Fruit fly (Drosophila melanogaster) whole organism: ENCODE results near the gene Ice2.

Source experiments
- CG8478 ChIP-seq: fragments of >200 bp; optimal IDR thresholded peaks from 2 replicates; lab custom pipeline; 2018; ENCODE audit warnings: inconsistent platforms
- Dll ChIP-seq: fragments of >200 bp; optimal IDR thresholded peaks from 2 replicates; lab custom pipeline; 2017
- EcR ChIP-seq, 2 experiments: fragments of >200 bp; optimal IDR thresholded peaks; 2 replicates each; lab custom pipeline; 2017; ENCODE audit warnings: missing biosample characterization in 2 of 2, missing genetic modification characterization in 2 of 2, missing genetic modification reagents in 2 of 2
- pan ChIP-seq: fragments of >200 bp; optimal IDR thresholded peaks from 2 replicates; lab custom pipeline; 2017
- psq ChIP-seq: fragments of >200 bp; optimal IDR thresholded peaks from 2 replicates; lab custom pipeline; 2017
- usp ChIP-seq: fragments of >200 bp; optimal IDR thresholded peaks from 2 replicates; lab custom pipeline; 2017; ENCODE audit warnings: missing biosample characterization, missing genetic modification characterization, mixed read lengths

The Ice2 gene

DNA sequence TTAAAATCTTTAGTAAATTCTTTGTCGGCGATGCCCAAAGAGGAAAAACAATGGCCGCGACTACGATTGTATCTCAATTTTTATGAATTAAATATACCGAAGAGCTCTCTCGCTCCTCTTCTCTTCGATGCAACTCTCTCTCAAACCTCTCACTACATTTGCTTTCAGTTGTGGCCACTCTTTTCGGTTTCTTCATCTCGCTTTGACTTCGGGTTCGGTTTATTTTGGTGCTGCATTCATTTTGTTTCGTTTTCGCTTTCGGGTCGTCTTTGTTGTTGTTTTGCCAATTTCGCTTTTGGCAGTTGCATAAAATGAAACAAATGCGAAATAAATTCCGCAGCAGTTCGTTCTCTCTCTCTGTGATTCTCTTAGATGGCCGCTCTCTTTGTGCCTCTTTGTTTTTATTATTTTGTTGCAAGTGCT, 22.9 kb downstream of the Ice2 start:
- TF ChIP-seq Dll (no peak), EcR (GFP tag; optimal IDR thresholded peaks at IDR 0.05; lab: Kevin White, UChicago) (no peak)

DNA sequence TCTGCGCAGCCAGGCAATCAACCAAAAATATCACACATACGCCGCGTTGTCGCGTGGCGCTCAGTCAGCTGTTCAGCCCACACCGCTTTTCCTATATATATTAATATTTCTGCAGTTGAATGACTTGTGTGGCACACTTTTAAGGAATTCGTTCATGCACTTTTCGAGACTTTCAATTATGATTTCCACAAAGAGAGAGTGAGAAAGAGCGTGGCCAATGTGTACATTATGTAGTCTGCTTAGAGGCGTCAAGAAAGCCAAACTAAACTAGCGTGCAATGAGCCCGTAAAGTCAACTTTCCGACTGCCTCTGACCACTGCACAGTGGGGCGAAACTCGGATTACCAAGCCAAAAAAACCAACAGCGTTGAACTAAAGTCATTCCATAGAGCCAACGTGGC, 24.1 kb downstream of the Ice2 start:
- TF ChIP-seq pan (lab: Kevin White, UChicago) = no peak
- no peak for TF ChIP-seq psq (lab: Kevin White, UChicago)
- no peak for TF ChIP-seq Dll
- TF ChIP-seq EcR (GFP tag; optimal IDR thresholded peaks at IDR 0.05; lab: Kevin White, UChicago) = no peak
- no peak for TF ChIP-seq usp (GFP tag; lab: Kevin White, UChicago)
- TF ChIP-seq CG8478 (lab: Kevin White, UChicago) = no peak

DNA sequence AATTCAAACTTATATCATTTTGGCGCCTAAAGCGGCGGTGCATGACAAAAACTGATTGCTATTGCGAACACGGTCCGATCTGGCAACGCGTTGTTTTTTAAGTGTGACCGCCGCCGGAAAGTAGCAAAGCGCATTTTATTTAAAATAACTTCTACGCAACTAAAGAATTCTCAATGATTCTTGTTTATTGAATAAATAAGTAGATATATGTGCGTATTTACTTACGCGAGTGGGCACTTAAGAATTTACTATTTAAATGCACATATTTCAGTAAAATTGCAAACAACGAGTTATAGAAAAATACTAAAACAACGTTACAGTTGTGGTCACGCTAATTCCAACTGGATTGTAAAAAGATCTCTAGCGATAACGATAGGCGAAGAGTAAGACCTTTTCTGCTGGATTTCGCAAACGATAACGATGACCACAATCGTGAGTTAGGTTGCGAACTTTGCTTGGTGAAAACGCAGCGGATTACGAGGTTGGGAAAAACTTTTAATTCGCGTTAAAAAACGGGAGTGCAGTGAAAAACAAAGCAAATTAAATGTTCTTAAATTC, 26.0 kb downstream of the Ice2 start:
- no peak for TF ChIP-seq usp (GFP tag; lab: Kevin White, UChicago)
- no peak for TF ChIP-seq pan (lab: Kevin White, UChicago)
- TF ChIP-seq psq (lab: Kevin White, UChicago) = no peak
- TF ChIP-seq CG8478 (lab: Kevin White, UChicago) = no peak
- no peak for TF ChIP-seq EcR (GFP tag; optimal IDR thresholded peaks at IDR 0.05; lab: Kevin White, UChicago)
- TF ChIP-seq Dll = no peak

DNA sequence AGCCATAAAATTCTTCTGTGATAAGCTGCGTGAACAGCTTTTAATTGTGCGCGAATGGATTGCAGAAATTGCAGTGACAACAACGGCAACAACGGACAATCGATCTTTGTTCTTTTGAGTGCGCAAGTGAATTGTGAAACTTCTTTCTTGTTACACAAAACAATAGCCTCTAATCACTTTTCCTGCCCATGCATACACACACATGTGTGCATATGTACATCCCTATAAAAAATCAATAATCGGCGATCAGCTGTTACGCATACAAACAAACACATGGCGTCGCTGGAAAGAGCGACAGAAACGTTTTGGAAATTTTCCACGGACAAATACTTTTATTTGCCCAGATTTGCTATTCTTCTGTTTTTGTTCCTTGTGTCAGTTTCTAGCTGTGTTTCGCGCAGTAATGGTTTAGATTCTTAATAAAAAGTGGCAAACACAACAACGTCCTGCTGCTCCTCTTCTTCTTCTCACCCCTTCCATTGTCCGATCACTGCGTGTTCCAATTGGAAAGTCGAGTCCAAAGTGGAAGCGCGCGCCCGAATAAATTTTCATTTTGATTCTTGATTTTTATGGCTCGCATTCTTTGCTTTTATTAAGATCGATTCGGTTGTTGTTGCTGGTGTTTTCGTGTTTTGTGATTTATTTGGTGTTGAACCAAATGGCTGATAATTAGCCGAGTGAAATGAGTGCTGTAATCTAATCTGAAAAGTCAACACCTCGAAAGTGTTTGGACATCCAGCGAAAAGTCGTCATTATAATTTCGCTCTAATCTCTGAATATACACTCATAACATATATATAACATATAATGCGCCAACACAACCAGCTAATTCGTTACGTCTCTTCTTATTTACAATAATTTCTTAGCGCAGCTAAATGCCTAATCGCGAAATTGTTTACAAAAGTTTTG, 26.8 kb downstream of the Ice2 start:
- TF ChIP-seq usp (GFP tag; lab: Kevin White, UChicago) = no peak
- no peak for TF ChIP-seq pan (lab: Kevin White, UChicago)
- no peak for TF ChIP-seq EcR (GFP tag; optimal IDR thresholded peaks at IDR 0.05; lab: Kevin White, UChicago)

DNA sequence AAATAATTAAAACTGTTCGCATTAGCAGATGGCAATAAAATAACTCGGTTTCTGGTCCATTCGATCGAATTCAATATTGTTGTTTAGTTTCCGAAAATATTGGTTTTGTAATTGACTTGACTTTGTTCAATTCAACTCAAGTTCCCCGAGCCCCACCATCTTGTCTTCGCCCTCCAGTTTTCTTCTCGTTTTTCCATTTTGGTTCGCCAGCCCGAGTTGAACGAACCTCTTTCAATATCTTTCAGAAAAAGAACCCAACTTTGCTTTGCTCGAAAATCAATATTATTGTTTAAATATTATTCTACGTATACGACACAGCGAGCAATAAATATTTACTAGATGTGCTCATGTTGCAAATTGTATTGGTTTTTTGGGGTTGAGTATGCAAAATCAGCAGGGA, 28.6 kb downstream of the Ice2 start:
- TF ChIP-seq EcR (GFP tag; optimal IDR thresholded peaks at IDR 0.05; lab: Kevin White, UChicago) = no peak
- no peak for TF ChIP-seq CG8478 (lab: Kevin White, UChicago)
- TF ChIP-seq pan (lab: Kevin White, UChicago) = no peak
- TF ChIP-seq psq (lab: Kevin White, UChicago) = no peak
- TF ChIP-seq Dll = no peak
- TF ChIP-seq usp (GFP tag; lab: Kevin White, UChicago) = no peak

DNA sequence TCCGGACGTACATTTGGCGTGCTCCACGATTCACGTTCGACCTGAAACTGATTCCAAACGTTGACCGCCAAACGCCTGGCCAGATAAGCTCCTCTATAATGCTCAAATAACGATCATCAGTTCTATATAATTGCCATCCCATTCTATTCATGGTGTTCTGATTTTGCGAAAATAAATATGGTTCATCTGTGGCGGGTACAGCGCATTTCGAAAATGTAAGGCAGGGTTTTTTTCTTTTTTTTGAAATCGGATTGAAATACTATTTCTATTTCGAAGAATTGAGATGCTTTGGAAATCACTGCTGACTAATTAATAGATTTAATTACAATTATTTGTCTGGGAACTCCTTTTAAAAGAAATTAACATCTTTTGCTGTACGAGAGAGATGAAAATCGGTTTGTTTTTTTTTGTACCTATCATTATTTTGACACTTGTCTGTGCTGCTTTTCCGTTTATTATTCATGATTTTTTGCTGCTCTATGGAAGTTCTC, 31.1 kb downstream of the Ice2 start, which contains the start of gene cDIP:
Gene cDIP (minus strand): TSS at position 51 of the 491 bp plus-strand sequence.
- TF ChIP-seq psq (lab: Kevin White, UChicago) = no peak
- TF ChIP-seq CG8478 (lab: Kevin White, UChicago) = no peak
- no peak for TF ChIP-seq usp (GFP tag; lab: Kevin White, UChicago)
- no peak for TF ChIP-seq pan (lab: Kevin White, UChicago)
- TF ChIP-seq Dll = no peak
- no peak for TF ChIP-seq EcR (GFP tag; optimal IDR thresholded peaks at IDR 0.05; lab: Kevin White, UChicago)

DNA sequence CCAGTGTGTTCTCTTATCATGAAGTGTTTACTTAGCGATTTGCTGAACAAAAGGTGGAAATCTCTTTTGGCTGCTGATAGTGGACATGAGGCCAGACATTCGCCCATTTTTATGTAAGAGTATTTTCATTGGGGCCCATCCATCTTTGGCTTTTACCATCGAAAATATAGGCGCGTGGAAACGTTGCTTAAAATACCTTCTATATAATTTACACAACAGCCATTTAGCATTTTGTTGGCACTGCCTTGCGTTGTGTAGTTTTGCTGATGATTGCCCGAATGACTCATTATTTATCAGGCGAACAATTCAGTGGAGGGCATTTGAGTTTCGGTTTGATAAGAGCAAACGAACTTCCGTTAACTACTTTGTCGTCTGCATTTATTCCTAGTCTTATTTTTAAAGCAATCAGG, 31.6 kb downstream of the Ice2 start:
- no peak for TF ChIP-seq Dll

DNA sequence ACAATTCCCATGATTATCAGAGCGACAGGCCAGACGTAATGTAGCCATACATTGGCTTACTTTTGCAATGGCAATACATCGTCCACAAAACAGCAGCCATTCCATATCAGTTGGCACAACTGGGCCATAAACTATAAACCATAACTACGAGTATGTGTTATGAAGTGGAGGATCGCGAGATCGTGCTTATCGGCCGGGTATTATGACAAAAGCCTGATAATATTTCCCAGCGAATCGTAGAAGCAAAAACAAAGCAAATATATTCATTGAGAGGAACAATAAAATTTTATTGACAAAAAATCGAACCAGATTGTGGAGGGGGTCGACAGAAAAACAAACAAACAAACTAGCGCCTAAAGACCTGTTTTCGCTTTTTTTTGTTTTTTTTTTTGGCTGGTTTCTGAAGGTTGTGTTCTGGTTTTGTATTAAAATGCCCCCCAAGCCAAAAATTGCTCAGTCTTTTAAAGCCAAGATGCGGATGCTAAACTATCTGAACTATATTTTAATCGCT, 33.4 kb downstream of the Ice2 start, which contains the start of gene CG5810:
Gene CG5810 (plus strand): TSS at position 461 of the 511 bp plus-strand sequence.
- no peak for TF ChIP-seq Dll
- no peak for TF ChIP-seq usp (GFP tag; lab: Kevin White, UChicago)
- TF ChIP-seq pan (lab: Kevin White, UChicago) = no peak
- TF ChIP-seq EcR (GFP tag; optimal IDR thresholded peaks at IDR 0.05; lab: Kevin White, UChicago) = no peak
- no peak for TF ChIP-seq CG8478 (lab: Kevin White, UChicago)
- TF ChIP-seq psq (lab: Kevin White, UChicago) = no peak

DNA sequence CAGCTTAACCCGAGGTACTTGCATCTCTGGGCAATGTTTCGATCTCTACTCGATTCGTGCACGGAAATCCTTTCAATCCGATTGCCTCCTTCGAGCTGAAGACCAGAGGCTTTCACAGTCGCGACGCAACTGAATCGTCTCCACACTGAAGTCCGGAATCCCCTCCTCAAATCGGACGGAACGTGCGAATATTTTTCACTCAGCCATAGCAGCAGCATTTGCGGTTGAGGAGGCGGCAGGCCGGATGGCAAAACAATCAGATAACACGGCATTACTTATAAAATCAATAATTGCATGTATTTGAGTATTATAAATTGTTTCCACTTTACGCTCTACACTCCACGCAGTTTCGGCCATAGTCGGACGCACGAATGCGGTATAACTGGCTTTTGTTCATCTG, 38.1 kb downstream of the Ice2 start, which contains the start of gene Snmp1:
Gene Snmp1 (minus strand): TSS at position 101 of the 400 bp plus-strand sequence.
- TF ChIP-seq CG8478 (lab: Kevin White, UChicago) (no peak), Dll (no peak), pan (lab: Kevin White, UChicago) (no peak), usp (GFP tag; lab: Kevin White, UChicago) (no peak), psq (lab: Kevin White, UChicago) (no peak), EcR (GFP tag; optimal IDR thresholded peaks at IDR 0.05; lab: Kevin White, UChicago) (no peak)

DNA sequence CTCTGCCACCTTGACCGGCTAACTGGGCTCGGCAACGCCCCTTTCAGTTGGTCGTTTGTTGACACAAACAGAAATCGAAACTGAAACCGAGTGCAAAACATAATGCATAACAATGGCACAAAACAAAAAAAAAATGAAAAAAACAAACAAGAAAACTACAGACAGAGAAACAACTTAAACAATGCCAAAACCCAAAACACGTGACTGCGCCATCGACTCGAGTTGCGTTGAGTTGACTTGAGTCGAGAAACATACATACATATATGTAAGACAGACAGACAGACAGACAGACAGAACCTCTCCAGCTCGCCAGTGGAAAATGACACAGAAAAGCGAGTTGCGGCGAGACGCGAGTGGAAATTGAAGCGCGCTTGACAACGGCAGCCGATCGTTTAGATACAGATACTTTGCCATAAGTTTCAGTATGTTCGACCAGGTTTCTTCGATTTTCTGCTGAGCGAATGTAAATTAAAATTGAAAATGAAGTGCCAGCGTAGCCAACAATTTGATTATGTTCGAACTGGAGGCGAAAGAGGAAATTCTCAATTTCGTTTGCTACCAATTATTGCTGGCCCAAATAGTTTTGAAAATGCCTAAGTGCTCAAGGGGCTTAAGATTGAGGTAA, 39.6 kb downstream of the Ice2 start:
- TF ChIP-seq CG8478 (lab: Kevin White, UChicago) = no peak
- TF ChIP-seq usp (GFP tag; lab: Kevin White, UChicago) = no peak
- no peak for TF ChIP-seq pan (lab: Kevin White, UChicago)
- TF ChIP-seq Dll = no peak
- no peak for TF ChIP-seq psq (lab: Kevin White, UChicago)
- no peak for TF ChIP-seq EcR (GFP tag; optimal IDR thresholded peaks at IDR 0.05; lab: Kevin White, UChicago)

DNA sequence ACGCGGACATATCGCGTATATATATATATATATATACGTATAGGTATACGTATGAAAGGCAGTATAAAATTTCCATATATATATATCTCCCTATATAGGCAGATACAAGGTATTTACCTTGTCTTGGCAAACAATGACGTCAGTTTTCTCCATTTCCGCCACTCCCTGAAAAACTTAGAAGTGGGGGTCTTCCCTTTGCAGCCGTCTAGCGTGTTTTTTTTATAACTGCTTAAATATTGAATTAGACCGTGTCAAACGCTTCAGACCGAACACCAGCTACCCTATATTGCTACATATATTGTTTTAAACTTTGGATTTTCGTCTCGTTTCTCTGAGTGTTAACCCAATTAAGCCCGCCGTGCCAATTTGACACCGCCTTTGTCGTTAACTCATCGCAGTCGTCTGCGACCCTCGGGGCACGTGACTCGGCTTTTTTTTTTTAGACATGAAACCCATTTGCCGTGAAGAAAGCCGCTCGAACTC, 46.7 kb downstream of the Ice2 start:
- TF ChIP-seq usp (GFP tag; lab: Kevin White, UChicago) (no peak), EcR (GFP tag; optimal IDR thresholded peaks at IDR 0.05; lab: Kevin White, UChicago) (no peak), CG8478 (lab: Kevin White, UChicago) (no peak), Dll (no peak), psq (lab: Kevin White, UChicago) (no peak), pan (lab: Kevin White, UChicago) (no peak)
